Fruit fly (Drosophila melanogaster): ENCODE measurements around the gene CG7573.

CG7573 gene

dm6 chr3L:11358733-11359132 is 47.2 kb downstream of the CG7573 start (continued):
- TF ChIP-seq Jarid2 (GFP tag; optimal IDR thresholded peaks at IDR 0.05) (no peak), H15 (GFP tag; IDR thresholded peaks at IDR 0.05) (0 out of 3 replicates have a peak, but pooled peaks have one; percentile 27), CG18476 (GFP tag; optimal IDR thresholded peaks at IDR 0.05) (no peak), Xrp1 (GFP tag; IDR thresholded peaks at IDR 0.05) (no peak), CG8944 (GFP tag; optimal IDR thresholded peaks at IDR 0.05) (peak; percentile 21), grn (GFP tag; optimal IDR thresholded peaks at IDR 0.05) (no peak), her (GFP tag; optimal IDR thresholded peaks at IDR 0.05) (peak; percentile 30), CTCF (GFP tag; optimal IDR thresholded peaks at IDR 0.05) (peak; percentile 91), Dad (GFP tag; optimal IDR thresholded peaks at IDR 0.05) (no peak), Dbx (GFP tag; IDR thresholded peaks at IDR 0.05) (0 out of 3 replicates have a peak, but pooled peaks have one; percentile 34), pnt (GFP tag; optimal IDR thresholded peaks at IDR 0.05) (no peak), CG8089 (GFP tag; optimal IDR thresholded peaks at IDR 0.05) (peak; percentile 44), corto (GFP tag; optimal IDR thresholded peaks at IDR 0.05) (no peak), Hr3 (GFP tag; optimal IDR thresholded peaks at IDR 0.05) (no peak), CG7786 (GFP tag; optimal IDR thresholded peaks at IDR 0.05) (peak; percentile 5), CG31441 (GFP tag; IDR thresholded peaks at IDR 0.05) (no peak), Deaf1 (tag; optimal IDR thresholded peaks at IDR 0.05) (no peak), CG7963 (GFP tag; IDR thresholded peaks at IDR 0.05; ENCODE audit: partially characterized antibody) (no peak), D (optimal IDR thresholded peaks at IDR 0.05) (no peak), D (GFP tag; optimal IDR thresholded peaks at IDR 0.05) (no peak), mld (GFP tag; IDR thresholded peaks at IDR 0.05; ENCODE audit: partially characterized antibody) (no peak), Rfx (GFP tag; IDR thresholded peaks at IDR 0.05) (peak; percentile 58), Pdp1 (GFP tag; optimal IDR thresholded peaks at IDR 0.05) (peak in 1 of 2 experiments; percentile 26), CG1233 (GFP tag; optimal IDR thresholded peaks at IDR 0.05) (no peak), Atf3 (GFP tag; optimal IDR thresholded peaks at IDR 0.05) (peak; percentile 4)

- TF ChIP-seq CG32767 (GFP tag; IDR thresholded peaks at IDR 0.05) (no peak), org-1 (GFP tag; optimal IDR thresholded peaks at IDR 0.05) (no peak), Oaz (GFP tag; IDR thresholded peaks at IDR 0.05) (no peak), CG32532 (GFP tag; IDR thresholded peaks at IDR 0.05) (peak; percentile 52; the same call in 1 of the 2 replicates), CG6791 (GFP tag; IDR thresholded peaks at IDR 0.05; ENCODE audit: partially characterized antibody) (0 out of 3 replicates have a peak, but pooled peaks have one; percentile 32), CG3847 (GFP tag; IDR thresholded peaks at IDR 0.05) (no peak), CG3838 (GFP tag; optimal IDR thresholded peaks at IDR 0.05) (no peak), Max (GFP tag; optimal IDR thresholded peaks at IDR 0.05) (no peak), eve (GFP tag; optimal IDR thresholded peaks at IDR 0.05) (no peak), amos (GFP tag; IDR thresholded peaks at IDR 0.05; ENCODE audit: partially characterized antibody) (no peak), Sox102F (GFP tag; optimal IDR thresholded peaks at IDR 0.05) (no peak), Hr3 (GFP tag; optimal IDR thresholded peaks at IDR 0.05) (no peak), CG11560 (tag; IDR thresholded peaks at IDR 0.05) (no peak), ase (GFP tag; IDR thresholded peaks at IDR 0.05) (no peak), CG7357 (GFP tag; IDR thresholded peaks at IDR 0.05) (no peak), abd-A (tag; optimal IDR thresholded peaks at IDR 0.05) (peak; percentile 3), CG11696 (GFP tag; IDR thresholded peaks at IDR 0.05) (peak; percentile 35; the same call in 1 of the 2 replicates), E2f2 (GFP tag; IDR thresholded peaks at IDR 0.05) (no peak), HLH3B (GFP tag; IDR thresholded peaks at IDR 0.05) (0 out of 2 replicates have a peak, but pooled peaks have one; percentile 8), CG1602 (GFP tag; optimal IDR thresholded peaks at IDR 0.05) (no peak), pros (GFP tag; optimal IDR thresholded peaks at IDR 0.05) (no peak), Stat92E (GFP tag; optimal IDR thresholded peaks at IDR 0.05) (peak in 1 of 3 experiments; percentile 20), dmrt11E (tag; optimal IDR thresholded peaks at IDR 0.05) (no peak), CG11085 (GFP tag; IDR thresholded peaks at IDR 0.05) (peak; percentile 22; the same call in 1 of the 2 replicates), wek (GFP tag; optimal IDR thresholded peaks at IDR 0.05) (no peak), Antp (GFP tag; optimal IDR thresholded peaks at IDR 0.05) (no peak), tx (GFP tag; optimal IDR thresholded peaks at IDR 0.05) (no peak), CG2202 (tag; optimal IDR thresholded peaks at IDR 0.05) (no peak), crol (GFP tag; IDR thresholded peaks at IDR 0.05) (0 out of 2 replicates have a peak, but pooled peaks have one; percentile 12)
Observed at dm6 chr3L:11359596-11359995, 48.0 kb downstream of the CG7573 start.

Measured in whole organism, embryonic.